Worm (Caenorhabditis elegans): ENCODE results near the gene srj-27.
A peak's percentile ranks its signal among the peaks of the same experiment; 100 is the strongest.

The srj-27 gene

ce11 chrV:15153277-15153676 lies 26.0 kb upstream of the srj-27 start, which contains the start of gene srh-55:
Gene srh-55, plus strand, starts transcription at chrV:15153577.
- TF ChIP-seq ceh-8 (GFP tag; optimal IDR thresholded peaks at IDR 0.05) (no peak), ama-1 (optimal IDR thresholded peaks at IDR 0.05) (no peak), efl-1 (optimal IDR thresholded peaks at IDR 0.05) (no peak), efl-1 (GFP tag; optimal IDR thresholded peaks at IDR 0.05 in 1 of 2) (peak in 1 of 2 experiments; percentile 40), lir-3 (tag; optimal IDR thresholded peaks at IDR 0.05; ENCODE audit: poor library complexity) (no peak)

DNA sequence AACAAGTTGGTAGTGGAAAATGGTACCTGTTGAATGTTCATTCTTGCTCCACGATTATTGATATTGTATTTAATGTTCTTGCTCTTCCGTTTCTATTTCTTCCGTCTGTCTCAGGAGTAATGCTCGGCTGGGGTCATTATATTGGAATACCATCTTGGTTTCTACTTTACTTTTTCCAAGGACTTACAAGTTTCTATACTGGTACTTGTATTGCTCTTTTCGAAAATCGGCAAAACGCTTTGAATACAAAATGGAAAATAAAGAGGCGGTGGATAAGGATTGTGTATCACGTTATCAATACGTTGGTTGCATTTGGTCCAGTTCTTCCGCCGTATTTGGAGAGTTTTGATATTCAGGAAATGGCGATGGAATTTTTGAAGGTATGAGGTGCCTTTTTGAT lies 24.7 kb upstream of the srj-27 start:
- TF ChIP-seq ets-5 (GFP tag; IDR thresholded peaks at IDR 0.05) (no peak), efl-1 (optimal IDR thresholded peaks at IDR 0.05) (no peak), efl-1 (GFP tag; optimal IDR thresholded peaks at IDR 0.05 in 1 of 2) (peak in 1 of 2 experiments; percentile 72)

DNA sequence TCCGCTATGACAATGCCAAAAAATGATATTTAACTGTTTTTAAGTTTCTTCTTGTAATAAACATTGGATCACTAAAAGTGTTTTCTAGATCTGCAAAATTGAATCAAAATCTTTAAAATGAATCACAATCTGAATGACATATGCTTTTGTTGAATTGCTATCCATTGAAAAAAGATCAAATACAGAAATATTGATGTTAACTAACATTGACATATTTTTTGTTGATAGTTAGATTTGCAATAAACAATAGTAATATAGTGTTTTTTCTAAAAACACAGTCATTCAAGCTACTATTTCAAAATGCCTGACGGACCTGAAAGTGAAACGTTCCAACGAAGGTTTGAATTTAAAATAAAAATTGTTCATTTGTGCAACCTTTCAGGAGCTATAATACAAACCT lies 23.3 kb upstream of the srj-27 start, which contains the start of gene T09F5.2:
T09F5.2 (plus strand) TSS at position 301 of the 400 bp plus-strand sequence.
- TF ChIP-seq hpl-2 (GFP tag; optimal IDR thresholded peaks at IDR 0.05) (no peak), unc-30 (tag; optimal IDR thresholded peaks at IDR 0.05) (no peak), efl-1 (optimal IDR thresholded peaks at IDR 0.05) (no peak), efl-1 (GFP tag; optimal IDR thresholded peaks at IDR 0.05 in 1 of 2) (no peak), vab-15 (tag; optimal IDR thresholded peaks at IDR 0.05) (no peak), ztf-11 (tag; optimal IDR thresholded peaks at IDR 0.05) (no peak), xbp-1 (tag; optimal IDR thresholded peaks at IDR 0.05) (no peak), tlp-1 (tag; optimal IDR thresholded peaks at IDR 0.05) (no peak)

ce11 chrV:15150176-15150575 lies 22.9 kb upstream of the srj-27 start:
- no peak for TF ChIP-seq ceh-90 (tag; optimal IDR thresholded peaks at IDR 0.05)
- no peak for TF ChIP-seq egl-27 (tag; optimal IDR thresholded peaks at IDR 0.05)
- TF ChIP-seq xbp-1 (tag; optimal IDR thresholded peaks at IDR 0.05) = no peak
- TF ChIP-seq fkh-8 (tag; optimal IDR thresholded peaks at IDR 0.05) = no peak
- TF ChIP-seq pax-3 (tag; optimal IDR thresholded peaks at IDR 0.05) = no peak
- TF ChIP-seq unc-62 (GFP tag; optimal IDR thresholded peaks at IDR 0.05) = no peak
- TF ChIP-seq elt-3 (tag; optimal IDR thresholded peaks at IDR 0.05) = no peak
- TF ChIP-seq C34B4.2 (tag; optimal IDR thresholded peaks at IDR 0.05) = no peak
- TF ChIP-seq nhr-84 (tag; optimal IDR thresholded peaks at IDR 0.05) = no peak
- TF ChIP-seq nhr-19 (GFP tag; conservative IDR thresholded peaks at IDR 0.05) = no peak

- TF ChIP-seq lir-3 (tag; optimal IDR thresholded peaks at IDR 0.05; ENCODE audit: poor library complexity) (no peak), blmp-1 (tag; optimal IDR thresholded peaks at IDR 0.05) (no peak), snu-23 (GFP tag; optimal IDR thresholded peaks at IDR 0.05) (no peak), elt-2 (tag; optimal IDR thresholded peaks at IDR 0.05) (no peak)
These were observed 21.5 kb upstream of the srj-27 start, which contains the start of gene T09F5.1 for ce11 chrV:15148800-15149199. Gene T09F5.1, plus strand, starts transcription at chrV:15149100.

DNA sequence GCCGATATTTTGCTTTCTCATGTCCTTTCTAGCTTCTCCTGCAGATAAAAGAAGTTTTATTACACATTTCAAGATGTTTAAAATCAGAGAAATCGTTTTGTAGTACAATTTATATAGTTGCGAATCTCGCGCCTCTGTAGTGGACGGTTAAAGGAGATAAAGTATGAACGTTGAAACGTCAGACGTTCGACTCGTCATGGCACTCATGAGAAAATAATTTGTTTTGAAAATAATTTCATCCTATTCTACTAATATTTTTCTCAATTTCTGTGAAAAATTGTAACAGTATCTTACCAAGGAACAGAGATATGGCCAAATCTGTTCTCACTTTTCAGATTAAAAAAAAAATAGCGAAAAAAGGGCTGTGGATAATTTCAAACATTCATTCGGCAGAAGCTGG lies 20.5 kb upstream of the srj-27 start, which contains the start of gene T09F5.20:
T09F5.20 (minus strand) TSS at position 101 of the 400 bp plus-strand sequence.
- TF ChIP-seq fkh-10 (GFP tag; optimal IDR thresholded peaks at IDR 0.05) = no peak
- no peak for TF ChIP-seq unc-98 (GFP tag; IDR thresholded peaks at IDR 0.05)
- TF ChIP-seq ceh-63 (GFP tag; optimal IDR thresholded peaks at IDR 0.05) = no peak
- TF ChIP-seq nhr-19 (GFP tag; conservative IDR thresholded peaks at IDR 0.05) = no peak
- no peak for TF ChIP-seq F16B12.6 (tag; optimal IDR thresholded peaks at IDR 0.05)
- no peak for TF ChIP-seq lin-15B (tag; optimal IDR thresholded peaks at IDR 0.05)
- TF ChIP-seq irx-1 (tag; optimal IDR thresholded peaks at IDR 0.05) = no peak
- TF ChIP-seq fkh-8 (tag; optimal IDR thresholded peaks at IDR 0.05) = no peak
- no peak for TF ChIP-seq nhr-28 (tag; optimal IDR thresholded peaks at IDR 0.05)
- no peak for TF ChIP-seq snu-23 (GFP tag; optimal IDR thresholded peaks at IDR 0.05)

ce11 chrV:15143798-15144197 lies 16.5 kb upstream of the srj-27 start, which contains the start of gene K08F9.4:
Gene K08F9.4, plus strand, starts transcription at chrV:15144019.
- TF ChIP-seq elt-3 (tag; optimal IDR thresholded peaks at IDR 0.05) (peak in 2 of 6 experiments; percentile 26 to 72), F16B12.6 (tag; optimal IDR thresholded peaks at IDR 0.05) (peak; percentile 38), ces-1 (GFP tag; optimal IDR thresholded peaks at IDR 0.05) (no peak), nhr-11 (tag; optimal IDR thresholded peaks at IDR 0.05) (no peak), lin-14 (GFP tag; optimal IDR thresholded peaks at IDR 0.05) (peak; percentile 81), elt-2 (tag; optimal IDR thresholded peaks at IDR 0.05) (no peak), egl-13 (tag; optimal IDR thresholded peaks at IDR 0.05) (no peak), unc-130 (tag; optimal IDR thresholded peaks at IDR 0.05) (peak; percentile 70), ceh-63 (GFP tag; optimal IDR thresholded peaks at IDR 0.05) (no peak), C16A3.4 (tag; optimal IDR thresholded peaks at IDR 0.05) (peak; percentile 84), grh-1 (GFP tag; IDR thresholded peaks at IDR 0.05) (peak; percentile 31; the same call in 1 of the 2 replicates), fos-1 (tag; optimal IDR thresholded peaks at IDR 0.05) (no peak), ama-1 (optimal IDR thresholded peaks at IDR 0.05) (no peak), nhr-237 (tag; optimal IDR thresholded peaks at IDR 0.05) (peak; percentile 55), nhr-20 (tag; optimal IDR thresholded peaks at IDR 0.05) (peak; percentile 68)

Measured in whole organism, L1 larva.